Worm (Caenorhabditis elegans) whole organism, young adult: ENCODE measurements around the gene figl-1.

ENCODE experiments used
- B0019.2 ChIP-seq: fragments of 200-800 bp; sonication (Bioruptor generic); conservative IDR thresholded peaks from 2 replicates; pipeline ENCODE4 v1.3.6; 2022; ENCODE audit warnings: missing genetic modification reagents, missing genetic modification characterization, missing compliant biosample characterization
- C06A6.2 ChIP-seq: fragments of 200-800 bp; sonication (Bioruptor generic); conservative IDR thresholded peaks from 2 replicates; pipeline ENCODE4 v1.3.6; 2022; ENCODE audit warnings: missing genetic modification characterization, missing compliant biosample characterization
- D2030.7 ChIP-seq: fragments of 200-800 bp; sonication (Bioruptor generic); IDR thresholded peaks from 2 replicates; pipeline ENCODE4 v1.3.6; 2022; ENCODE audit warnings: missing genetic modification reagents, missing genetic modification characterization, missing compliant biosample characterization
- F10E7.11 ChIP-seq: sonication (generic microtip); optimal IDR thresholded peaks from 2 replicates; lab custom pipeline; 2017; ENCODE audit warnings: mild to moderate bottlenecking, missing genetic modification characterization, moderate library complexity, missing compliant biosample characterization
- F23B12.7 ChIP-seq: sonication (generic microtip); optimal IDR thresholded peaks from 2 replicates; lab custom pipeline; 2017; ENCODE audit warnings: missing genetic modification characterization, mild to moderate bottlenecking, missing compliant biosample characterization, antibody characterized with exemption, moderate library complexity; ENCODE audit not compliant: insufficient read depth
- Y53G8AR.9 ChIP-seq: fragments of 200-800 bp; sonication (Bioruptor generic); conservative IDR thresholded peaks from 2 replicates; pipeline ENCODE4 v1.3.6; 2022; ENCODE audit warnings: missing genetic modification reagents, missing genetic modification characterization, missing compliant biosample characterization
- Y56A3A.18 ChIP-seq: fragments of 200-800 bp; sonication (Bioruptor generic); IDR thresholded peaks from 2 replicates; pipeline ENCODE4 v1.3.6; 2022; ENCODE audit warnings: missing genetic modification reagents, missing genetic modification characterization, missing compliant biosample characterization
- Y79H2A.3 ChIP-seq: fragments of 200-800 bp; sonication (Bioruptor generic); conservative IDR thresholded peaks from 2 replicates; pipeline ENCODE4 v1.3.6; 2022; ENCODE audit warnings: missing genetic modification reagents, missing genetic modification characterization, missing compliant biosample characterization
- ama-1 ChIP-seq, 3 experiments: fragments of 150-350 bp in 1 of 3; sonication (generic microtip) in 2 of 3; optimal IDR thresholded peaks; 2 replicates each; lab custom pipeline; 2014 to 2018; ENCODE audit warnings: missing biosample characterization in 2 of 3, missing genetic modification characterization in 2 of 3, missing genetic modification reagents in 2 of 3
- athp-1 ChIP-seq: sonication (generic microtip); optimal IDR thresholded peaks from 2 replicates; lab custom pipeline; 2017; ENCODE audit warnings: mild to moderate bottlenecking, missing genetic modification characterization, missing compliant biosample characterization
- cebp-1 ChIP-seq, 2 experiments: fragments of 200-800 bp in 1 of 2; sonication (Bioruptor generic) in 1 of 2; sonication (generic microtip) in 1 of 2; IDR thresholded peaks in 1 of 2; optimal IDR thresholded peaks in 1 of 2; 2 replicates each; pipeline versions ENCODE4 v1.3.6 to Lab custom; 2017 to 2022; ENCODE audit warnings: missing compliant biosample characterization in 2 of 2, missing genetic modification characterization in 2 of 2, mild to moderate bottlenecking in 1 of 2, missing genetic modification reagents in 1 of 2, moderate library complexity in 1 of 2
- cebp-2 ChIP-seq: fragments of 200-800 bp; sonication (Bioruptor generic); IDR thresholded peaks from 2 replicates; pipeline ENCODE4 v1.3.6; 2022; ENCODE audit warnings: missing genetic modification characterization, missing compliant biosample characterization
- ceh-91 ChIP-seq: fragments of 200-800 bp; sonication (Bioruptor generic); IDR thresholded peaks from 2 replicates; pipeline ENCODE4 v1.3.6; 2022; ENCODE audit warnings: missing genetic modification reagents, missing genetic modification characterization, missing compliant biosample characterization
- dpff-1 ChIP-seq: sonication (generic microtip); optimal IDR thresholded peaks from 2 replicates; lab custom pipeline; 2017; ENCODE audit warnings: mild to moderate bottlenecking, missing genetic modification characterization, missing compliant biosample characterization
- dpl-1 ChIP-seq: fragments of 150-350 bp; optimal IDR thresholded peaks from 2 replicates; lab custom pipeline; 2014; ENCODE audit warnings: missing biosample characterization, missing genetic modification reagents, missing genetic modification characterization
- efl-1 ChIP-seq: fragments of 150-350 bp; optimal IDR thresholded peaks from 2 replicates; lab custom pipeline; 2014; ENCODE audit warnings: missing biosample characterization, missing genetic modification reagents, missing genetic modification characterization
- egrh-3 ChIP-seq: fragments of 200-800 bp; sonication (Bioruptor generic); IDR thresholded peaks from 2 replicates; pipeline ENCODE4 v1.3.6; 2022; ENCODE audit warnings: missing genetic modification reagents, missing genetic modification characterization, missing compliant biosample characterization
- ekl-4 ChIP-seq: fragments of 200-800 bp; sonication (Bioruptor generic); IDR thresholded peaks from 2 replicates; pipeline ENCODE4 v1.3.6; 2022; ENCODE audit warnings: missing genetic modification reagents, missing genetic modification characterization, missing compliant biosample characterization
- ets-4 ChIP-seq: fragments of 200-800 bp; sonication (Bioruptor generic); optimal IDR thresholded peaks from 2 replicates; lab custom pipeline; 2018; ENCODE audit warnings: mild to moderate bottlenecking, missing genetic modification characterization, missing compliant biosample characterization
- gei-17 ChIP-seq: fragments of 200-800 bp; sonication (Bioruptor generic); optimal IDR thresholded peaks from 2 replicates; lab custom pipeline; 2018; ENCODE audit warnings: mild to moderate bottlenecking, missing genetic modification characterization, missing compliant biosample characterization
- hlh-12 ChIP-seq: sonication (generic microtip); optimal IDR thresholded peaks from 2 replicates; lab custom pipeline; 2016; ENCODE audit warnings: missing genetic modification characterization, missing compliant biosample characterization
- hlh-26 ChIP-seq: fragments of 200-800 bp; sonication (Bioruptor generic); conservative IDR thresholded peaks from 2 replicates; pipeline ENCODE4 v1.3.6; 2022; ENCODE audit warnings: missing genetic modification reagents, missing genetic modification characterization, missing compliant biosample characterization
- hrde-1 ChIP-seq: sonication (generic microtip); optimal IDR thresholded peaks from 2 replicates; lab custom pipeline; 2016; ENCODE audit warnings: missing genetic modification characterization, mild to moderate bottlenecking, missing compliant biosample characterization, moderate library complexity, missing genotype, missing genetic modification reagents, borderline replicate concordance
- hsf-1 ChIP-seq: fragments of 200-800 bp; sonication (Bioruptor generic); IDR thresholded peaks from 2 replicates; pipeline ENCODE4 v1.3.6; 2022; ENCODE audit warnings: missing genetic modification reagents, missing genetic modification characterization, missing compliant biosample characterization
- lag-1 ChIP-seq: fragments of 200-800 bp; sonication (Bioruptor generic); IDR thresholded peaks from 2 replicates; pipeline ENCODE4 v1.3.6; 2022; ENCODE audit warnings: missing genetic modification reagents, missing genetic modification characterization, missing compliant biosample characterization
- let-607 ChIP-seq, 2 experiments: fragments of 200-800 bp in 1 of 2; sonication (Bioruptor generic) in 1 of 2; sonication (generic microtip) in 1 of 2; optimal IDR thresholded peaks; 2 replicates each; lab custom pipeline; 2016 to 2018; ENCODE audit warnings: mild to moderate bottlenecking in 2 of 2, missing compliant biosample characterization in 2 of 2, missing genetic modification characterization in 2 of 2, moderate library complexity in 2 of 2, missing genotype in 1 of 2
- lin-35 ChIP-seq, 3 experiments: fragments of 150-350 bp in 2 of 3; sonication (generic microtip) in 1 of 3; optimal IDR thresholded peaks; 2 replicates each; lab custom pipeline; 2014 to 2018; ENCODE audit warnings: missing biosample characterization in 3 of 3, missing genetic modification characterization in 3 of 3, missing genetic modification reagents in 3 of 3
- lsl-1 ChIP-seq: fragments of 200-800 bp; sonication (Bioruptor generic); optimal IDR thresholded peaks from 2 replicates; lab custom pipeline; 2018; ENCODE audit warnings: mild to moderate bottlenecking, missing genetic modification characterization, moderate library complexity, missing compliant biosample characterization
- madf-10 ChIP-seq: sonication (generic microtip); optimal IDR thresholded peaks from 2 replicates; lab custom pipeline; 2016; ENCODE audit warnings: mild to moderate bottlenecking, missing genetic modification characterization, missing compliant biosample characterization
- madf-3 ChIP-seq: fragments of 200-800 bp; sonication (Bioruptor generic); IDR thresholded peaks from 2 replicates; pipeline ENCODE4 v1.3.6; 2022; ENCODE audit warnings: missing genetic modification reagents, missing genetic modification characterization, missing compliant biosample characterization
- mel-28 ChIP-seq: sonication (generic microtip); optimal IDR thresholded peaks from 2 replicates; lab custom pipeline; 2016; ENCODE audit warnings: borderline replicate concordance, mild to moderate bottlenecking, missing genetic modification characterization, missing compliant biosample characterization
- mxl-1 ChIP-seq: sonication (generic microtip); optimal IDR thresholded peaks from 2 replicates; lab custom pipeline; 2016; ENCODE audit warnings: missing genetic modification characterization, missing compliant biosample characterization
- nfyb-1 ChIP-seq: fragments of 200-800 bp; sonication (Bioruptor generic); IDR thresholded peaks from 2 replicates; pipeline ENCODE4 v1.3.6; 2022; ENCODE audit warnings: missing genetic modification reagents, missing genetic modification characterization, missing compliant biosample characterization
- nhr-27 ChIP-seq: fragments of 200-800 bp; sonication (Bioruptor generic); optimal IDR thresholded peaks from 2 replicates; lab custom pipeline; 2018; ENCODE audit warnings: mild to moderate bottlenecking, missing genetic modification characterization, moderate library complexity, missing compliant biosample characterization
- nhr-90 ChIP-seq: sonication (generic microtip); optimal IDR thresholded peaks from 2 replicates; lab custom pipeline; 2016; ENCODE audit warnings: missing genotype, mild to moderate bottlenecking, missing genetic modification characterization, missing compliant biosample characterization
- pbrm-1 ChIP-seq: fragments of 200-800 bp; sonication (Bioruptor generic); IDR thresholded peaks from 2 replicates; pipeline ENCODE4 v1.3.6; 2022; ENCODE audit warnings: missing genetic modification reagents, missing genetic modification characterization, missing compliant biosample characterization
- sdz-38 ChIP-seq: sonication (generic microtip); optimal IDR thresholded peaks from 2 replicates; lab custom pipeline; 2016; ENCODE audit warnings: missing genotype, missing genetic modification characterization, missing compliant biosample characterization
- snpc-1.3 ChIP-seq: sonication (generic microtip); optimal IDR thresholded peaks from 2 replicates; lab custom pipeline; 2017; ENCODE audit warnings: missing genetic modification characterization, mild to moderate bottlenecking, missing compliant biosample characterization, antibody characterized with exemption, moderate library complexity, missing genotype, missing genetic modification reagents; ENCODE audit not compliant: insufficient read depth
- snpc-3.4 ChIP-seq: sonication (generic microtip); optimal IDR thresholded peaks from 2 replicates; lab custom pipeline; 2017; ENCODE audit warnings: missing genetic modification characterization, mild to moderate bottlenecking, missing compliant biosample characterization, antibody characterized with exemption, moderate library complexity, missing genotype, missing genetic modification reagents
- snpc-4 ChIP-seq, 5 experiments: fragments of 150-350 bp in 1 of 5; sonication (generic microtip) in 4 of 5; optimal IDR thresholded peaks; 2 replicates each; lab custom pipeline; 2014 to 2018; ENCODE audit warnings: missing genetic modification characterization in 5 of 5, missing biosample characterization in 3 of 5, antibody characterized with exemption in 2 of 5, mild to moderate bottlenecking in 2 of 5, missing compliant biosample characterization in 2 of 5, missing genotype in 2 of 5, moderate library complexity in 2 of 5, missing genetic modification reagents in 1 of 5
- tbp1 ChIP-seq: fragments of 200-800 bp; sonication (Bioruptor generic); optimal IDR thresholded peaks from 2 replicates; lab custom pipeline; 2018; ENCODE audit warnings: mild to moderate bottlenecking, missing genetic modification characterization, missing compliant biosample characterization
- unc-62 ChIP-seq: fragments of 150-350 bp; optimal IDR thresholded peaks from 2 replicates; lab custom pipeline; 2014; ENCODE audit warnings: missing biosample characterization, missing genetic modification reagents, missing genetic modification characterization
- xnd-1 ChIP-seq: sonication (generic microtip); optimal IDR thresholded peaks from 2 replicates; lab custom pipeline; 2016; ENCODE audit warnings: missing genotype, missing genetic modification reagents, missing genetic modification characterization, missing compliant biosample characterization
- zfh-2 ChIP-seq: fragments of 200-800 bp; sonication (Bioruptor generic); conservative IDR thresholded peaks from 2 replicates; pipeline ENCODE4 v1.3.6; 2022; ENCODE audit warnings: missing genetic modification reagents, missing genetic modification characterization, missing compliant biosample characterization
- ztf-26 ChIP-seq: sonication (generic microtip); optimal IDR thresholded peaks from 2 replicates; lab custom pipeline; 2017; ENCODE audit warnings: missing genetic modification characterization, missing compliant biosample characterization
- ztf-3 ChIP-seq: fragments of 200-800 bp; sonication (Bioruptor generic); optimal IDR thresholded peaks from 2 replicates; lab custom pipeline; 2018; ENCODE audit warnings: mild to moderate bottlenecking, missing genetic modification characterization, missing compliant biosample characterization

Gene figl-1

DNA sequence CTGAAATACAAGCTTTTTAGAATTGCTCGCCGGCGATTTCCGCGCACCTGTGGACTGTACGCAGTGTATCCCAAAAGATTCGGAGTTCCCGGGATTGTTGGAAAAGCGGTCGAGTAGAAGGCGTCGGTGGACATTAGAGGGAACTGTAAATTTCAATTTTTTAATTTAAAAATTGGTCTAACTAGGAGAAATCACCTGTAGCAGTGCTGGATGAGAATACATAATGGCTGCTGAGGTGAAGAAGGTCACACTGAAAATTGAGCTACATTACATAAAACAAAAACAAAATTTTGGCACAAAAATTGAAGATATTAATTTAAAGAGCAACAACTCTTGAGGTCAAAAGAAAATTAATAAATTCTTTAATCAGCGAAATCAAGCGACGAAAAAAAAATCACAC, 28.8 kb upstream of the figl-1 start, which contains the start of gene neg-1 (continued):
- TF ChIP-seq nhr-90 (tag; lab: Kevin White, UChicago) (no peak), zfh-2 (GFP tag; lab: Robert Waterston, UW) (no peak), madf-3 (peak; percentile 63; the same call in 1 of the 2 replicates), hlh-12 (no peak), dpl-1 (GFP tag; lab: Kevin White, UChicago) (no peak), snpc-4 (GFP tag; optimal IDR thresholded peaks at IDR 0.05; lab: Kevin White, UChicago) (no peak), snpc-4 (tag; optimal IDR thresholded peaks at IDR 0.05; lab: Kevin White, UChicago) (no peak), Y53G8AR.9 (GFP tag; lab: Robert Waterston, UW) (0 out of 2 replicates have a peak, but pooled peaks have one; percentile 18), efl-1 (GFP tag; lab: Kevin White, UChicago) (peak; percentile 18), hsf-1 (GFP tag; lab: Robert Waterston, UW) (0 out of 2 replicates have a peak, but pooled peaks have one; percentile 51), nhr-27 (tag; lab: Kevin White, UChicago) (no peak), ztf-3 (GFP tag; lab: Kevin White, UChicago) (no peak), ztf-26 (tag; lab: Kevin White, UChicago) (no peak), lag-1 (GFP tag; lab: Robert Waterston, UW) (no peak), ceh-91 (GFP tag; lab: Robert Waterston, UW) (no peak), mel-28 (tag; lab: Kevin White, UChicago) (no peak), gei-17 (no peak), tbp1 (GFP tag; lab: Kevin White, UChicago) (no peak), xnd-1 (tag; lab: Kevin White, UChicago) (peak; percentile 43), lin-35 (GFP tag; optimal IDR thresholded peaks at IDR 0.05; lab: Kevin White, UChicago) (no peak), nfyb-1 (no peak), D2030.7 (GFP tag; lab: Robert Waterston, UW) (no peak), F23B12.7 (tag; lab: Kevin White, UChicago) (no peak), ets-4 (GFP tag; lab: Kevin White, UChicago) (no peak), dpff-1 (tag; lab: Kevin White, UChicago) (no peak), unc-62 (GFP tag; lab: Kevin White, UChicago) (no peak), Y56A3A.18 (GFP tag; lab: Robert Waterston, UW) (no peak), madf-10 (no peak), athp-1 (no peak), C06A6.2 (no peak), mxl-1 (tag; lab: Kevin White, UChicago) (no peak), B0019.2 (no peak), F10E7.11 (tag; lab: Kevin White, UChicago) (no peak), cebp-2 (no peak)

DNA sequence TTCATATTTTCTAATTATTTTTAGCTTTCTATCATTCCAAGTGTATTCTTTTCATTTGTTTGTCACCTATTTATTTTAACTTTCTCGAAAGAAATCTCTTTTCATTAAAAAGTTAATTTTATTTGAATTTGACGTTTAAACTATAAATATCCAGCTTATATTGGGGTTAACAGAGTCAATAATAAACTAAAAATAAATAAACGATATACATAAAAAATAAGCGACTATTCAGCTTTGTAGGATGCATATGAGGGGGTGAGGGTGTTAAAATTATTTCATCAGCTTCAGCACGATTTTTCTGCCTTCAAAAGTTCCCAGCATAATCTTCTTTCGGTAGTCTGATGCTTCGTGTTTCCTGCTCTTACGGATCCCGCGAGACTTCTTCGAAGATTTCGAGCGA, 27.9 kb upstream of the figl-1 start:
- TF ChIP-seq snpc-3.4 (tag; lab: Kevin White, UChicago) = peak; percentile 44
- TF ChIP-seq gei-17 = no peak
- TF ChIP-seq snpc-4 (GFP tag; optimal IDR thresholded peaks at IDR 0.05; lab: Kevin White, UChicago) = no peak
- peak in 1 of 4 experiments; percentile 0 for TF ChIP-seq snpc-4 (tag; optimal IDR thresholded peaks at IDR 0.05; lab: Kevin White, UChicago)
- TF ChIP-seq ama-1 (optimal IDR thresholded peaks at IDR 0.05; lab: Kevin White, UChicago) = no peak
- peak; percentile 15 to 52 for TF ChIP-seq ama-1 (GFP tag; optimal IDR thresholded peaks at IDR 0.05; lab: Kevin White, UChicago)
- TF ChIP-seq nfyb-1 = 0 out of 2 replicates have a peak, but pooled peaks have one; percentile 34
- TF ChIP-seq egrh-3 (GFP tag; lab: Robert Waterston, UW) = no peak
- peak; percentile 35 for TF ChIP-seq athp-1
- no peak for TF ChIP-seq let-607 (tag; optimal IDR thresholded peaks at IDR 0.05; lab: Kevin White, UChicago)
- TF ChIP-seq Y79H2A.3 = peak; percentile 76; the same call in 1 of the 2 replicates
- no peak for TF ChIP-seq ets-4 (GFP tag; lab: Kevin White, UChicago)
- peak; percentile 51 for TF ChIP-seq snpc-1.3 (tag; lab: Kevin White, UChicago)
- TF ChIP-seq hlh-26 (GFP tag; lab: Robert Waterston, UW) = no peak
- TF ChIP-seq sdz-38 (tag; lab: Kevin White, UChicago) = no peak
- 0 out of 2 replicates have a peak, but pooled peaks have one; percentile 44 for TF ChIP-seq ekl-4 (GFP tag; lab: Robert Waterston, UW)
- TF ChIP-seq lsl-1 (GFP tag; lab: Kevin White, UChicago) = peak; percentile 14
- TF ChIP-seq pbrm-1 (GFP tag; lab: Robert Waterston, UW) = no peak
- TF ChIP-seq cebp-1 (GFP tag; IDR thresholded peaks at IDR 0.05; lab: Robert Waterston, UW) = no peak
- peak; percentile 14 for TF ChIP-seq cebp-1 (tag; optimal IDR thresholded peaks at IDR 0.05; lab: Kevin White, UChicago)
- peak; percentile 15 for TF ChIP-seq hrde-1 (tag; lab: Kevin White, UChicago)
